Fruit fly (Drosophila melanogaster): ENCODE results near the gene CG12115.

Gene CG12115

DNA sequence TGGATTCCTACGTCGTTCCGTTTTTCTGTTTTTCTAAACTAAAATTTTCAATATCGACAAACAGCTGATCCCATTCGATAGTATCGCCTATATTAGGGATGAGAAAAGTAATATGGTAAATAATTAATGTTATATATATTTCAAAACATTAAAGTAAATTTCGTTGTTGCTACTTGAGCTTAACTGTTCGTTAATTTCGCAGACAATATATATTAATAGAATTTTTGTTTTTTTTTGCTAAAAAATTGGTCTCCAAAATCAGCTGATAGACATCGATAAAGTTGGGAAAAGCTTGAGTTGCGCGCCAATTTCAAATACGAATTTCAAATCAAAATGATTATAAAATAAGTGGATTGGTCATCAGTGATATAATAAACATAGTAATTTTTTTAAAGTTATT, 6.0 kb upstream of the CG12115 start, which contains the start of gene CG12118:
TSS of gene CG12118 (minus strand) at position 53 of the 400 bp plus-strand sequence.
- TF ChIP-seq CTCF (optimal IDR thresholded peaks at IDR 0.05): no peak
- TF ChIP-seq CG8478 (optimal IDR thresholded peaks at IDR 0.05): no peak

- TF ChIP-seq CG8478 (optimal IDR thresholded peaks at IDR 0.05) (no peak), CTCF (optimal IDR thresholded peaks at IDR 0.05) (no peak)
Observed at dm6 chrX:9195311-9195710, 4.9 kb upstream of the CG12115 start.

dm6 chrX:9193604-9194003, 3.2 kb upstream of the CG12115 start, which contains the start of gene CG12106:
TSS of gene CG12106 (plus strand) at chrX:9193898.
- TF ChIP-seq CG8478 (optimal IDR thresholded peaks at IDR 0.05) (no peak), CTCF (optimal IDR thresholded peaks at IDR 0.05) (no peak)

- no peak for TF ChIP-seq CG8478 (optimal IDR thresholded peaks at IDR 0.05)
- TF ChIP-seq CTCF (optimal IDR thresholded peaks at IDR 0.05): no peak
Observed at dm6 chrX:9192429-9192828, 2.0 kb upstream of the CG12115 start, which contains the start of gene CG12056. TSS of gene CG12056 (plus strand) at chrX:9192669.

DNA sequence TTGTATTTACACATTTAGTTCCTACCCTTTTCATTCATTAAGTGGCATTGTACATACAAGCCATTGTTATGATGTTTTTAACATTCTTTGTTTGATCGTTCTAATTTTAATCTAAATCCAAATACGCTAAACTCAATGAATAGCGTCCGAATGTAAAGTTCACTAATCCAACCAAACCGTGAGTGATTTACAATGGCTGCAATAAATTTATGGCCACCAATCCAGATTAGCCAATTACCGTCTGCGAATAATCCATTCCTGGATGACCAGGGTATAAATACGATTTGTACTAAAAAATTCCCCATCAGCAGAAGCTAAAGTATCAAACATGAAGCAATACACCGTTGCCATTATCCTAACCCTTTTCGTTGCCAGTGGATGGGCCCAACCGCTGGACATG, 952 bp upstream of the CG12115 start, which contains the start of gene CG12057:
TSS of gene CG12057 (plus strand) at position 301 of the 400 bp plus-strand sequence.
- TF ChIP-seq CG8478 (optimal IDR thresholded peaks at IDR 0.05): no peak
- TF ChIP-seq CTCF (optimal IDR thresholded peaks at IDR 0.05): no peak

DNA sequence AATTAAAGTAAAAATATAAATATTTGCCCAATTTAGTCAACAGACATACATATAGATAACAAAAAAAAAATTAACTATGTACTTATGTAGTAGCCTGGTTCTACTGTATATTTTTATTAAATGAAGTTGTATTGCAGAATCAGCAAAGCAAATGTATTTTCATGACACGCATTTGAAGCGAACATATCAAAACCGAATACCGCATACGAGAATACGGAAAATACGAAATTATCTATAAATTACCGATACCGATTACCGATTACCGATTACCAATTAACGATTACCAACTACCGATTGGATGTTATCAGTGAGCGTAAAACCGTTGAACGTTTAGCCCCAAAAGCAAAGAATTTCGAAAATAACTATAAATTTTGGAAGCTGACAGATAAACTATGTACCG, 3.0 kb downstream of the CG12115 start:
- TF ChIP-seq CTCF (optimal IDR thresholded peaks at IDR 0.05) (no peak), CG8478 (optimal IDR thresholded peaks at IDR 0.05) (no peak)

DNA sequence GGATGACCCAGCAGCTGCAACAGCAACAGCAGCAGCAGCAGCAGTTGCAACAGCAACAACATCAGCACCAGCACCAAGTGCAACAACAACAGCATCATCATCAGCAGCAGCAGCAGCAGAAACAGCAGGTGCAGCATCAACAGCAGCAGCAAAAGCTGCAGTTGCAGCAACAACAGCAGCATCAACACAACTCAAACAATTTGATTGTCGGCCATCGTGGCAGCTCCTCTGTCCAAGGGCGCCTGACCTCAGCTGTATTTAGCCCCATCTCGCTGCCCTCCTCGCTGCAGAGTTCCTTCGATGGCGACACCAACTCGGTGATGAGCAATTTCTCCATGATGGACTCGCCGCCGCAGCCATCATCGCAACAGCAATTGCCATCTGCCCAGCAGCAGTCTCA, 22.1 kb downstream of the CG12115 start:
- TF ChIP-seq CTCF (optimal IDR thresholded peaks at IDR 0.05): no peak
- TF ChIP-seq CG8478 (optimal IDR thresholded peaks at IDR 0.05): no peak

DNA sequence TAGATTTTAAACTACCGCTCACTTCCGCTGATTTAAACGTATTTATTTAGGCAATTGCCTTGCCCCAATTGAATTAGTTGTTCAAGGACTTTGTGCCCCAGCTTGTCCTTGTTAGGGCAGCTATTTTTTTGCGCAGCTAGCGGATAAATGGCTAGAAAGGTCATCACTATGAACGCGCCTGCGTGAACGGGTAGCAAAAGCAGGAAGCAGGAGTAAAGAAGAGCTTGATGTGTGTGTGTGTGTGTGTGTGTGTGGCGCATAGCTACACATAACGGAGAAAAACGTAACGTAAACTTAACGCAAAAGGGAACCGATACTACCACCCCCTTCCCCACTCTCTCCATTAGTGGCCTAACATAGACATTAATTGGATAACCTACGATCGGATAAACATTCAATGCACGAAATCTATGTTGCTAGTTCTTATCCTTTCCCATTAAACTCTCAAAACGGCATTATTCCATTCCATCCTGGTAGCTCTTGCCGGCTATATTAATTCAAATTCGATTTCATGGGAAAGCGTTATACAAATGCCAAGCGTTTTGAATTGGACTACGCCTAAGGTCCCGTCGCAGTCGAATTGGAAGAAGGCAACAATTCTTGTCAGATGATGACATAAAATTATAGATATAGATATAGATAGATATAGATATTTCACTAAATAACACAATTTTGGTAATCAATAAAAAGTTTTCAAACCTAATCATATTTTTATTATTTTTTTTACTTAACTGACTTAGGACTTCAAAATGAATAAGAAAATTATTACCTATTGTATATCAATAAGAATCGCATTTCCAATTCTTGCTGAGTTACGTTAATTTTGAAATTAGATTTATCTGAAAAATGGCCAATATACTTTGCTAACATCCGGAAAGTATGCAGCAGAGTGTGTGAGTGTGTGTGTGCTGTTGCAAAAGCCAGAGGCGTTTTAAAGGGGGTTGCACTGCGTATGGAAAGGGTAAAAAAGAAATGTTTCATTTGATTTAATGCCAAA, 25.6 kb downstream of the CG12115 start:
- TF ChIP-seq CTCF (optimal IDR thresholded peaks at IDR 0.05) (no peak), CG8478 (optimal IDR thresholded peaks at IDR 0.05) (no peak)

- TF ChIP-seq CG8478 (optimal IDR thresholded peaks at IDR 0.05) (no peak), CTCF (optimal IDR thresholded peaks at IDR 0.05) (no peak)
Observed at dm6 chrX:9163645-9164509, 26.5 kb downstream of the CG12115 start.

DNA sequence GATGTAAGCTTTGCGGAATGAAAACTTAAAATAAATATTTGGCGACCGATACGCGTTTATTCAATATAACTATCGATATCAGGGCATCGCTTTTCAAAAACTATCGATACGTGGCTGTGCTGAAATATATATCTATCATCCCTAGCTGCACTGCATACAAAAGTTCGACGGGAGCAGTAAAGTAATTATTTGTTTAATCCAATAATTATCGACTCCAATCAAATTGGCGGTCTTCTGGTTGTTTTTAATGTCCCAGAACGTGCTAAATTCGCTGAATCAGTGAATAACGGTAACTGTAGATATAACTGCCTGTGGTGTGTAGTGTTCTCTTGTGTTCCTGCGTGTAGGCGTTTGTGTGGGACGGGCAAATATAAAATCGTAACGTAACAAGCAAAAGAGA, 27.3 kb downstream of the CG12115 start, which contains the start of gene mei-P26:
TSS of gene mei-P26 (plus strand) at position 146 of the 400 bp plus-strand sequence.
- TF ChIP-seq CTCF (optimal IDR thresholded peaks at IDR 0.05) (no peak), CG8478 (optimal IDR thresholded peaks at IDR 0.05) (no peak)

DNA sequence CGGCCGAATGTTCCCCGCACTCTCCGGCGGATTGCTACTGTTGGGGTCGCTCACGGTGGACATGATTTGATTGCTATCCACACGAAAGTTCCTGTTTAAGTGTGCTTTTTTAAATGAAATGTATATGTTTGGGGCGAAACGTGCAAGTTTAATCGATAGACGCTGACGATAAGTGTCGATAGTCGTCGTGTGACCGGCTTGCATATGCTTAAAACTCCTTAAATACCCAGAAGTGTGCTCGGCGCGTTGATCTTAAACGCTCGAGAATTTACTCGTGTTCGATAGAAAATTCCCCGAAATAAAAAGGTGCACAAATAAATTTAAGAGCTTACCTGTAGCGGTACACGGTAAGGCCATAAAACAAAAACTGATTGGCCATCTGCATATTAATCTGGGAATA, 28.5 kb downstream of the CG12115 start, which contains the start of the genes Zpr1 and CG44532:
TSS of gene Zpr1 (minus strand) at position 179 of the 400 bp plus-strand sequence.
TSS of gene CG44532 (plus strand) at position 181 of the 400 bp plus-strand sequence.
- TF ChIP-seq CG8478 (optimal IDR thresholded peaks at IDR 0.05): no peak

DNA sequence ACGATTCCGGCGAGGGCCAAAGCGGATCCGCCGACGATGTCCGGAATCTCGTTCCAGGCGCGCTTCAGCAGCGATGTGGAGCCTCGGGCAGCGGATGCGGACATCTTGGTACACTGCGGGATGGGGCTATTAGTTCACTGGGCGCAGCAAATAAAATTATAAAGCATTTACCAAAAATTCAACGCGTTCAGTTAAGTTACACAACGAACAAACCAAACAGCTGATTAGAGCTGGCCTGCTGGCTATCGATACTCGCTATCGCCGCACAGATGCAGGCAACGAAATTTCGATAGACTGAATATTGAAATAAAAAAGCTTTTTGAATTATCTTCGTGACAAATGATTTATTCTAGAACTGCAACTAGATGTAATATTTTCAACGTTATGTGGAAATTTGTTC, 30.7 kb downstream of the CG12115 start, which contains the start of gene NdufA3:
TSS of gene NdufA3 (minus strand) at position 317 of the 400 bp plus-strand sequence.
- no peak for TF ChIP-seq CTCF (optimal IDR thresholded peaks at IDR 0.05)
- TF ChIP-seq CG8478 (optimal IDR thresholded peaks at IDR 0.05): no peak

DNA sequence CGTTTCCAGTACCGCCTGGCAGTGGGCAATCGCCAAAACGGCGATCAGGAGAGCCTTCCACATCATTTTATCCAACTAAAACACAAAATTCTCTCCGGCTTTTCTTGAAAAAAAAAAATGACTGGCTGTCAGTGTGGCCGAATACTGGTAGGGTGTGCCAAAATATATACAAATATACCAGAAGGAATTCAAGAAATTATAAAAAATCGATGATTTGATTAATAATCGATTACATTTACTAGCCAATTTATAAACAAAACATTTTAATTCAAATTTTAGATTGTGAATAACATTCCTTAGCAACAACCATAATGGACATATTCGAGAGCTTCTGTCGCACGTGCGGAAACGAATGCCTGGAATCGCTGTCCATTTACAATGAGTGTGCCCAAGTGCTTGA, 32.0 kb downstream of the CG12115 start, which contains the start of the genes Ost48 and Dlip1:
TSS of gene Ost48 (minus strand) at position 150 of the 400 bp plus-strand sequence.
TSS of gene Dlip1 (plus strand) at position 257 of the 400 bp plus-strand sequence.
- no peak for TF ChIP-seq CTCF (optimal IDR thresholded peaks at IDR 0.05)
- no peak for TF ChIP-seq CG8478 (optimal IDR thresholded peaks at IDR 0.05)

DNA sequence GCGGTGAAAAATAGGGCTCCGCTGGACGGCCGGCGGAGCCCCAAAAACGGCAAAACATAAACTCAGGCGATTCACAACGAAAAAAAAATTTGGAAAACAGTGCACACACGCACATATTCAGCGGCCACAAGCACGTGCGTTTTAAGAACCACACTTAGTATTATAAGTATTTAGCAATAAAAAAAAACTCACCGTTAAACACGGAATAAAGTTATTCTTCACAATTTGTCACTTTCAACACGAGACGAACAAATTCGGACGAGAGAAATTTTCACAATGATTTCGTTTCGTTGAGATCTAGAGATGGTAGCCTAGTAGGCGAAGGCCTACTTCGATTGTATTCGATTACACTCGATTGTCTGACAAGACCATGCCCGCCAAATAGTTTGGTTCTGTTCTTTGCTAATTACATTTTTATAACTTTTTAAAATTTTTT, 34.0 kb downstream of the CG12115 start, which contains the start of gene His3.3B:
TSS of gene His3.3B (minus strand) at position 282 of the 436 bp plus-strand sequence.
- peak in 1 of 2 experiments; percentile 32 for TF ChIP-seq CTCF (optimal IDR thresholded peaks at IDR 0.05)
- TF ChIP-seq CG8478 (optimal IDR thresholded peaks at IDR 0.05): no peak
